Fruit fly (Drosophila melanogaster) S2 (cell line): ENCODE results near the gene Rpt6.

Experiments
- CG8478 ChIP-seq: fragments of >200 bp; optimal IDR thresholded peaks from 2 replicates; lab custom pipeline; 2018
- CTCF ChIP-seq, 2 experiments: fragments of >200 bp; optimal IDR thresholded peaks; 2 replicates each; lab custom pipeline; 2018

DNA sequence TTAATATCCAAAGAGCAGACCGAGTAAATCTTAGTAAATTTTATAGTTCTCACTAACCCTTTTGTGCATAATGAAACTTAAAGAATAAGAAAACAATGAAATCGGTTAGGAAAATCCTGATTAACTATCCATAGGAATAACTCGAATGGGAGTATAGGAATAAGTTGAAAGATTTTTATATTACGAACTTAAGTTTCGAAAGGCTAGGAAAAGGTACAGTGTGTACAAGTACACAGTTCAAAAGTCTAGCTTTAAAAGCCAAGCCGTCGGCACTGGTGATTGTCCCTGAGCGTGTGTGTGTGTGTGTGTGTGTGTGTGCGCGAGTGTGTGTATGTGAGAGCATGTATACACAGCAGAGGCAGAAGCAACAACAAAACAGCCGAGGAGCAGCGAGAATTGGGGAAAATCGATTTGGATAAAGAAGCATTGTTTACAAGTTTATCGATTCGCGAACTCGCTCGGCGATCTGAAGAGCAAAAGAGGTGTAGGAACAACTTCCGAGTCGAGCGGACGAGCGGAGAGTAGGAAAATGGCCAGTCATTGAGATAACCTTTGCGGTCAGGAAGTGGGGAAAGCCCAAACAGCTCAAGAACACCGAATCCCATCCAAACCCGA, 35.5 kb downstream of the Rpt6 start:
- TF ChIP-seq CG8478 (lab: Kevin White, UChicago) (no peak), CTCF (optimal IDR thresholded peaks at IDR 0.05; lab: Kevin White, UChicago) (no peak)
